Worm (Caenorhabditis elegans) whole organism, L4 larva: ENCODE data around the gene col-91.

Experiments used
- T20F7.1 ChIP-seq: fragments of 200-800 bp; sonication (Bioruptor generic); optimal IDR thresholded peaks from 2 replicates; lab custom pipeline; 2018; ENCODE audit warnings: mild to moderate bottlenecking, missing genetic modification characterization, missing compliant biosample characterization
- Y48G9A.11 ChIP-seq: fragments of 200-800 bp; sonication (Bioruptor generic); IDR thresholded peaks from 2 replicates; pipeline ENCODE4 v1.3.6; 2022; ENCODE audit warnings: missing genetic modification reagents, missing genetic modification characterization, missing compliant biosample characterization
- Y5F2A.4 ChIP-seq: fragments of 200-800 bp; sonication (Bioruptor generic); optimal IDR thresholded peaks from 2 replicates; lab custom pipeline; 2018; ENCODE audit warnings: mild to moderate bottlenecking, missing genetic modification characterization, missing compliant biosample characterization
- Y75B8A.6 ChIP-seq: fragments of 200-800 bp; sonication (Bioruptor generic); IDR thresholded peaks from 2 replicates; pipeline ENCODE4 v1.3.6; 2022; ENCODE audit warnings: missing genetic modification reagents, missing genetic modification characterization, missing compliant biosample characterization
- ZK337.2 ChIP-seq: fragments of 200-800 bp; sonication (Bioruptor generic); IDR thresholded peaks from 2 replicates; pipeline ENCODE4 v1.3.6; 2022; ENCODE audit warnings: missing genetic modification reagents, missing genetic modification characterization, missing compliant biosample characterization
- aha-1 ChIP-seq: fragments of 150-350 bp; peaks from one replicate; lab custom pipeline; 2014; ENCODE audit warnings: missing biosample characterization, missing genetic modification characterization
- attf-4 ChIP-seq: sonication (generic microtip); optimal IDR thresholded peaks from 3 replicates; lab custom pipeline; 2017; ENCODE audit warnings: missing biosample characterization, missing genetic modification characterization
- dpl-1 ChIP-seq: fragments of 150-350 bp; optimal IDR thresholded peaks from 2 replicates; lab custom pipeline; 2014; ENCODE audit warnings: missing biosample characterization, missing genetic modification reagents, missing genetic modification characterization
- hif-1 ChIP-seq, 2 experiments: sonication (generic microtip); optimal IDR thresholded peaks; 2 replicates each; lab custom pipeline; 2016 to 2017; ENCODE audit warnings: missing compliant biosample characterization in 2 of 2, missing genetic modification characterization in 2 of 2, missing genetic modification reagents in 2 of 2, missing genotype in 2 of 2, mild to moderate bottlenecking in 1 of 2
- lin-15B ChIP-seq: fragments of 150-350 bp; sonication (generic microtip); optimal IDR thresholded peaks from 3 replicates; lab custom pipeline; 2014; ENCODE audit warnings: missing biosample characterization, missing genetic modification characterization
- lin-39 ChIP-seq: fragments of 150-350 bp; optimal IDR thresholded peaks from 2 replicates; lab custom pipeline; 2014; ENCODE audit warnings: missing biosample characterization, missing genetic modification reagents, missing genetic modification characterization
- lir-3 ChIP-seq: sonication (generic microtip); optimal IDR thresholded peaks from 2 replicates; lab custom pipeline; 2016; ENCODE audit warnings: mild to moderate bottlenecking, missing genetic modification characterization, missing compliant biosample characterization
- lsy-2 ChIP-seq, 2 experiments: fragments of 150-350 bp in 1 of 2; sonication (generic microtip) in 1 of 2; optimal IDR thresholded peaks; 2 replicates each; lab custom pipeline; 2014 to 2017; ENCODE audit warnings: missing biosample characterization in 2 of 2, missing genetic modification characterization in 2 of 2
- madf-5 ChIP-seq, 2 experiments: fragments of 200-800 bp; sonication (Bioruptor generic); IDR thresholded peaks; 2 replicates each; pipeline ENCODE4 v1.3.6; 2022; ENCODE audit warnings: missing compliant biosample characterization in 2 of 2, missing genetic modification characterization in 2 of 2
- mdl-1 ChIP-seq, 2 experiments: fragments of 150-350 bp in 1 of 2; sonication (generic microtip) in 1 of 2; optimal IDR thresholded peaks; 2 replicates each; lab custom pipeline; 2014 to 2017; ENCODE audit warnings: missing biosample characterization in 2 of 2, missing genetic modification characterization in 2 of 2
- mep-1 ChIP-seq: fragments of 150-350 bp; sonication (generic microtip); optimal IDR thresholded peaks from 3 replicates; lab custom pipeline; 2014; ENCODE audit warnings: missing biosample characterization, missing genetic modification characterization
- mxl-2 ChIP-seq: fragments of 200-800 bp; sonication (Bioruptor generic); conservative IDR thresholded peaks from 2 replicates; pipeline ENCODE4 v1.3.6; 2022; ENCODE audit warnings: missing genetic modification reagents, missing genetic modification characterization, missing compliant biosample characterization
- mxl-3 ChIP-seq: fragments of 200-800 bp; sonication (Bioruptor generic); optimal IDR thresholded peaks from 2 replicates; lab custom pipeline; 2018; ENCODE audit warnings: mild to moderate bottlenecking, missing genetic modification characterization, missing compliant biosample characterization
- nhr-111 ChIP-seq: fragments of 200-800 bp; sonication (Bioruptor generic); optimal IDR thresholded peaks from 2 replicates; lab custom pipeline; 2018; ENCODE audit warnings: mild to moderate bottlenecking, missing genetic modification characterization, missing compliant biosample characterization
- nhr-6 ChIP-seq: fragments of 150-350 bp; optimal IDR thresholded peaks from 2 replicates; lab custom pipeline; 2014; ENCODE audit warnings: missing biosample characterization, missing genetic modification characterization
- nhr-76 ChIP-seq: fragments of 150-350 bp; optimal IDR thresholded peaks from 2 replicates; lab custom pipeline; 2014; ENCODE audit warnings: missing biosample characterization, missing genetic modification characterization
- unc-130 ChIP-seq: sonication (generic microtip); optimal IDR thresholded peaks from 2 replicates; lab custom pipeline; 2016; ENCODE audit warnings: missing genetic modification reagents, missing genetic modification characterization, missing compliant biosample characterization
- ztf-7 ChIP-seq: fragments of 150-350 bp; optimal IDR thresholded peaks from 2 replicates; lab custom pipeline; 2014; ENCODE audit warnings: missing biosample characterization, missing genetic modification characterization

The col-91 gene

DNA sequence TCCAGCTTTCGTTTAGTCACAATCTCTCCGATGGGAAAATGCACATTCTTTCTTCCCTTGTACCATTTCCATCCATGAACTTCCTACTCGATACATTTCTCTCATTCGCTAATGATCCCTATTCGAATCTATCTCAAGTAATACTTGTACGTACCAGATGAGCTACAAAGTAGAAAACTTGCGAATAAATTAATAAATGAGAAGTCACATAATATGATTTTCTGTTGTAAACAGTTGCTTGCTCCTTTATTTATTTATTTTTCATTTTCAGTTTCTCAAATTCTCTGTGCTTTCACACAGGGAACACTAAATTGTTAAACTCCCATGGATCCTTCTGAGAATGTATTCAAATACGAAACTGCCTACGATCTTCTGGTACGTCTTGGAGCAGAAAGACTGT is 37.3 kb downstream of the col-91 start, which contains the start of gene rfs-1:
TSS of gene rfs-1 (plus strand) at position 301 of the 400 bp plus-strand sequence.
- no peak for TF ChIP-seq madf-5 (GFP tag; IDR thresholded peaks at IDR 0.05; lab: Robert Waterston, UW)

DNA sequence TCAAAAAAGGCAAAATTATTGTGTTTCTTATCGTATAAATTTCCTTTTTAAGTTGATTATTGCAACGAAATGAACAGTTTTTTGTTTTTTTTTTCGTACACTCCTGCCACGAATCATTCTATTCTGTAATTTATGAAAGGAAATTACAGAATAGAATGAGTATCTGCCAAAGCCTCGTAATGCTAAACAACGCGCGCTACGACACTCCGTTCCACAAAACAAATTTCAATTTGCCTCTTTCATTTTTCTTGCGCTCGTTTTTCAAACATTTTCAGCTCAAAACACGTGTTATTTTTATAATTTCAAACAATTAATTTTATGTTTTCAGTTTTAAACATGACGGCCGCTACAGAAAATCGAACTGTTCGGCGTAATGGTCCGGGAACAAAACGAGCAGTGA is 38.7 kb downstream of the col-91 start, which contains the start of gene mob-4:
TSS of gene mob-4 (plus strand) at position 329 of the 400 bp plus-strand sequence.
- TF ChIP-seq dpl-1 (GFP tag; lab: Kevin White, UChicago) (peak; percentile 4), lsy-2 (tag; optimal IDR thresholded peaks at IDR 0.05; lab: Kevin White, UChicago) (peak in 1 of 2 experiments; percentile 9), lin-15B (tag; lab: Kevin White, UChicago) (no peak), ZK337.2 (GFP tag; lab: Robert Waterston, UW) (no peak), Y75B8A.6 (GFP tag; lab: Robert Waterston, UW) (no peak), Y48G9A.11 (GFP tag; lab: Robert Waterston, UW) (no peak), nhr-6 (tag; lab: Kevin White, UChicago) (no peak), T20F7.1 (peak; percentile 92), nhr-76 (tag; lab: Kevin White, UChicago) (no peak), lin-39 (no peak), mdl-1 (tag; optimal IDR thresholded peaks at IDR 0.05; lab: Kevin White, UChicago) (no peak)

DNA sequence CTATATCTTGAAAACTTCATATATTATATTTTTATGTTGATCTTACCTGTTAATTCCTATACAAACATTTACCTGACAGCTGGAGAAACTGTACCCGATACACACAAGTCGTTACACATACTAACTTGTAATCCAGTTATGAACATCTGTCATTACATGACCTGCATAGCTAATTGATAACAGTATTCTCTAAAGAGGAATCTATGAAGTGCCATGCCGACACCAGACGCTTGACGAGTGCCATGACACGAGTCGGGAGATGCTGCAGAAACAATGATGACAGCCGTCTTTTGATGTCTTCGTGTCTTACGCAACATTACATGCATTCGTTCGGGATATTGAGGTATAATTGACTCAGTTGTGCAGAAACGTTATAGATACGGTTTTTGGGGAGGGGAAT is 43.4 kb downstream of the col-91 start:
- no peak for TF ChIP-seq unc-130
- TF ChIP-seq nhr-111 (GFP tag; lab: Kevin White, UChicago): no peak
- no peak for TF ChIP-seq mxl-2 (GFP tag; lab: Robert Waterston, UW)
- TF ChIP-seq mxl-3 (GFP tag; lab: Kevin White, UChicago): no peak
- TF ChIP-seq lir-3: no peak
- TF ChIP-seq attf-4 (tag; lab: Kevin White, UChicago): no peak
- TF ChIP-seq Y5F2A.4 (GFP tag; lab: Kevin White, UChicago): no peak
- TF ChIP-seq mep-1: no peak
- TF ChIP-seq hif-1 (tag; optimal IDR thresholded peaks at IDR 0.05; lab: Kevin White, UChicago): no peak
- TF ChIP-seq, all 104 proteins: peak for 0

DNA sequence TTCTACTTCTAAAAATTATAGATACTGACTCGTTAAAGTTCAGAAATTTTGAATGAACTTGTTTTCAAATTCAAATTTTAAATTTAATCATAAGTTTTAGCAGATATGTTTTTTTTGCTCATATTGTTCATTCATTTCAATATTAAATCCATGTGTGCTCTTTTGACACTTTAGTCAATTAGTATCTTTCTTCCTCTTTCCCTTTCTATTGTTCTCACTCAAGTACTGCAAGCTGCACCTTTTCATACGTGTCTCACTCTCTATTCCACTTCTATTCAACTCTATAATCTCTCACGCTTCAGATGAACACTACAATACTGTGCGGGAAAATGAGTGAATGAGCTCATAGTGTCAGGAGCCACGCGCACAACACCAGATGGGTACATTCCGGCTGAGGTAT is 45.5 kb downstream of the col-91 start, which contains the start of gene C30A5.16:
TSS of gene C30A5.16 (plus strand) at position 301 of the 400 bp plus-strand sequence.
- TF ChIP-seq ztf-7: no peak

DNA sequence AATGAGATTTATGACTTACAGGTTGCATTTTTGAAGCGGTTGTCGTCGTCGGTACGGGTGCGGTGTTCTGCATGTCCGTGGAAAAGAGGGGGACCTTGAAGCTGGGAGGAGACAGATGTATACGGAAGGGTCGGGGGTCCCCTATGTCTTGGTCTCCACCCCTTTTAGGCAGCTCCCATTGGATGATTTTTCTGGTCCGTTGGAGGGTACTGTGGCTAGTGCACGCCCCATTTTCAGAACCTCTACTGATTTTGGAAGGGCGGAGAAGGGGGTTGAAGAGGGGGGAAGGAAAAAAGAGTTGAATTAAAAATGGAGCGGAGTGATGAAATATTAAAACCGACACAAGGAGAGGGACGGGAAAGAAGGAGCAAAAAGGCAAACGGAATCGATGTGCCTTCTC is 47.2 kb downstream of the col-91 start, which contains the start of gene unc-86:
TSS of gene unc-86 (minus strand) at position 113 of the 400 bp plus-strand sequence.
- TF ChIP-seq Y48G9A.11 (GFP tag; lab: Robert Waterston, UW) (no peak), aha-1 (peak; percentile 2)
